Worm (Caenorhabditis elegans) whole organism, late embryonic: ENCODE measurements around the gene ssp-10.
"Not testable (repeated sequence)": the region's sequence is repeated elsewhere in the genome, so short reads cannot be mapped to it uniquely, and the experiment has no call there.

Experiments used
- T23F11.4 ChIP-seq: fragments of 200-800 bp; sonication (Bioruptor generic); optimal IDR thresholded peaks from 2 replicates; lab custom pipeline; 2018; ENCODE audit warnings: mild to moderate bottlenecking, missing genetic modification characterization, missing compliant biosample characterization
- Y22D7AL.16 ChIP-seq: sonication (generic microtip); optimal IDR thresholded peaks from 2 replicates; lab custom pipeline; 2016; ENCODE audit warnings: missing genetic modification characterization, missing compliant biosample characterization
- ahr-1 ChIP-seq: sonication (generic microtip); optimal IDR thresholded peaks from 2 replicates; lab custom pipeline; 2016; ENCODE audit warnings: missing genetic modification characterization, missing compliant biosample characterization
- ceh-18 ChIP-seq: sonication (generic microtip); optimal IDR thresholded peaks from 2 replicates; lab custom pipeline; 2016; ENCODE audit warnings: missing genetic modification characterization, missing compliant biosample characterization
- ceh-19 ChIP-seq: fragments of 200-800 bp; sonication (Bioruptor generic); optimal IDR thresholded peaks from 2 replicates; lab custom pipeline; 2018; ENCODE audit warnings: mild to moderate bottlenecking, missing genetic modification characterization, missing compliant biosample characterization
- ceh-2 ChIP-seq: sonication (generic microtip); optimal IDR thresholded peaks from 2 replicates; lab custom pipeline; 2016; ENCODE audit warnings: missing genotype, missing genetic modification characterization, missing compliant biosample characterization
- ceh-24 ChIP-seq: sonication (generic microtip); optimal IDR thresholded peaks from 2 replicates; lab custom pipeline; 2016; ENCODE audit warnings: mild to moderate bottlenecking, missing genetic modification characterization, missing compliant biosample characterization
- ceh-31 ChIP-seq: sonication (generic microtip); optimal IDR thresholded peaks from 2 replicates; lab custom pipeline; 2016; ENCODE audit warnings: missing genetic modification characterization, missing compliant biosample characterization
- ceh-34 ChIP-seq: sonication (generic microtip); optimal IDR thresholded peaks from 2 replicates; lab custom pipeline; 2016; ENCODE audit warnings: mild to moderate bottlenecking, missing genetic modification characterization, missing compliant biosample characterization
- ceh-45 ChIP-seq: fragments of 200-800 bp; sonication (Bioruptor generic); IDR thresholded peaks from 2 replicates; pipeline ENCODE4 v1.3.6; 2022; ENCODE audit warnings: missing genetic modification reagents, missing genetic modification characterization, missing compliant biosample characterization
- ceh-6 ChIP-seq: fragments of 200-800 bp; sonication (Bioruptor generic); optimal IDR thresholded peaks from 2 replicates; lab custom pipeline; 2018; ENCODE audit warnings: mild to moderate bottlenecking, missing genetic modification characterization, missing compliant biosample characterization
- dmd-4 ChIP-seq: sonication (generic microtip); optimal IDR thresholded peaks from 2 replicates; lab custom pipeline; 2016; ENCODE audit warnings: borderline replicate concordance, missing genetic modification characterization, missing compliant biosample characterization
- dve-1 ChIP-seq: sonication (generic microtip); optimal IDR thresholded peaks from 2 replicates; lab custom pipeline; 2017; ENCODE audit warnings: antibody characterized with exemption, mild to moderate bottlenecking, missing genetic modification characterization, missing compliant biosample characterization
- ets-4 ChIP-seq: sonication (generic microtip); optimal IDR thresholded peaks from 2 replicates; lab custom pipeline; 2016; ENCODE audit warnings: missing genetic modification characterization, missing compliant biosample characterization
- eyg-1 ChIP-seq: sonication (generic microtip); optimal IDR thresholded peaks from 2 replicates; lab custom pipeline; 2016; ENCODE audit warnings: missing genotype, missing genetic modification characterization, missing compliant biosample characterization
- fax-1 ChIP-seq: sonication (generic microtip); optimal IDR thresholded peaks from 2 replicates; lab custom pipeline; 2016; ENCODE audit warnings: missing genotype, missing genetic modification characterization, missing compliant biosample characterization
- fkh-6 ChIP-seq: sonication (generic microtip); optimal IDR thresholded peaks from 2 replicates; lab custom pipeline; 2016; ENCODE audit warnings: missing genetic modification characterization, missing compliant biosample characterization
- gmeb-2 ChIP-seq: sonication (generic microtip); optimal IDR thresholded peaks from 2 replicates; lab custom pipeline; 2016; ENCODE audit warnings: missing genetic modification characterization, inconsistent platforms, missing compliant biosample characterization
- hlh-30 ChIP-seq: sonication (generic microtip); optimal IDR thresholded peaks from 2 replicates; lab custom pipeline; 2017; ENCODE audit warnings: antibody characterized with exemption, missing genetic modification characterization, missing compliant biosample characterization; ENCODE audit not compliant: insufficient read depth
- hlh-8 ChIP-seq: sonication (generic microtip); optimal IDR thresholded peaks from 2 replicates; lab custom pipeline; 2016; ENCODE audit warnings: missing genotype, missing genetic modification characterization, missing compliant biosample characterization
- lin-11 ChIP-seq: fragments of 200-800 bp; sonication (Bioruptor generic); optimal IDR thresholded peaks from 2 replicates; lab custom pipeline; 2018; ENCODE audit warnings: mild to moderate bottlenecking, missing genetic modification characterization, missing compliant biosample characterization
- madf-2 ChIP-seq: sonication (generic microtip); optimal IDR thresholded peaks from 2 replicates; lab custom pipeline; 2017; ENCODE audit warnings: missing genetic modification characterization, missing compliant biosample characterization
- nfya-1 ChIP-seq: sonication (generic microtip); optimal IDR thresholded peaks from 2 replicates; lab custom pipeline; 2017; ENCODE audit warnings: missing genetic modification characterization, mild to moderate bottlenecking, missing compliant biosample characterization, antibody characterized with exemption, moderate library complexity
- nhr-232 ChIP-seq: sonication (generic microtip); optimal IDR thresholded peaks from 2 replicates; lab custom pipeline; 2016; ENCODE audit warnings: missing genetic modification characterization, missing compliant biosample characterization
- npax-4 ChIP-seq: sonication (generic microtip); optimal IDR thresholded peaks from 2 replicates; lab custom pipeline; 2016; ENCODE audit warnings: missing genetic modification characterization, missing compliant biosample characterization
- pax-1 ChIP-seq: fragments of 150-350 bp; optimal IDR thresholded peaks from 2 replicates; lab custom pipeline; 2014; ENCODE audit warnings: missing biosample characterization, missing genetic modification characterization
- pha-2 ChIP-seq: sonication (generic microtip); optimal IDR thresholded peaks from 2 replicates; lab custom pipeline; 2017; ENCODE audit warnings: mild to moderate bottlenecking, missing genetic modification characterization, missing compliant biosample characterization
- sdc-2 ChIP-seq: sonication (generic microtip); optimal IDR thresholded peaks from 2 replicates; lab custom pipeline; 2016; ENCODE audit warnings: missing genotype, missing genetic modification characterization, missing compliant biosample characterization
- sox-2 ChIP-seq: fragments of 200-800 bp; sonication (Bioruptor generic); IDR thresholded peaks from 2 replicates; pipeline ENCODE4 v1.3.6; 2022; ENCODE audit warnings: missing genetic modification reagents, missing genetic modification characterization, missing compliant biosample characterization
- sox-4 ChIP-seq: sonication (generic microtip); optimal IDR thresholded peaks from 2 replicates; lab custom pipeline; 2017; ENCODE audit warnings: mild to moderate bottlenecking, missing genetic modification characterization, inconsistent platforms, missing compliant biosample characterization
- ttx-3 ChIP-seq: sonication (generic microtip); optimal IDR thresholded peaks from 2 replicates; lab custom pipeline; 2016; ENCODE audit warnings: missing genetic modification reagents, missing genetic modification characterization, missing compliant biosample characterization
- unc-42 ChIP-seq: sonication (generic microtip); optimal IDR thresholded peaks from 2 replicates; lab custom pipeline; 2016; ENCODE audit warnings: missing genotype, missing genetic modification characterization, missing compliant biosample characterization
- unc-86 ChIP-seq: sonication (generic microtip); optimal IDR thresholded peaks from 2 replicates; lab custom pipeline; 2016; ENCODE audit warnings: missing genetic modification characterization, missing compliant biosample characterization

Gene ssp-10

ce11 chrIV:9850931-9851330 is at the start of gene ssp-10:
ssp-10 (minus strand) TSS chrIV:9851031.
- no peak for TF ChIP-seq ceh-2 (tag; lab: Kevin White, UChicago)
- no peak for TF ChIP-seq ceh-18 (tag; lab: Kevin White, UChicago)
- TF ChIP-seq fkh-6 (tag; lab: Kevin White, UChicago): no peak
- TF ChIP-seq T23F11.4 (GFP tag; lab: Kevin White, UChicago): no peak
- TF ChIP-seq unc-86: no peak
- TF ChIP-seq sdc-2: no peak
- no peak for TF ChIP-seq ceh-34
- no peak for TF ChIP-seq nfya-1
- no peak for TF ChIP-seq hlh-30 (tag; lab: Kevin White, UChicago)
- TF ChIP-seq sox-4 (tag; lab: Kevin White, UChicago): no peak
- TF ChIP-seq dve-1 (tag; lab: Kevin White, UChicago): no peak
- no peak for TF ChIP-seq ceh-19 (GFP tag; lab: Kevin White, UChicago)
- no peak for TF ChIP-seq ttx-3
- no peak for TF ChIP-seq nhr-232 (tag; lab: Kevin White, UChicago)
- TF ChIP-seq fax-1 (tag; lab: Kevin White, UChicago): no peak
- no peak for TF ChIP-seq ceh-31
- TF ChIP-seq Y22D7AL.16 (tag; lab: Kevin White, UChicago): no peak
- TF ChIP-seq ceh-24: no peak

ce11 chrIV:9899227-9899626 is 48.4 kb upstream of the ssp-10 start:
- no peak for TF ChIP-seq Y22D7AL.16 (tag; lab: Kevin White, UChicago)
- no peak for TF ChIP-seq ttx-3
- no peak for TF ChIP-seq eyg-1
- no peak for TF ChIP-seq fax-1 (tag; lab: Kevin White, UChicago)
- TF ChIP-seq hlh-8 (tag; lab: Kevin White, UChicago): no peak
- peak; percentile 95 for TF ChIP-seq unc-42 (tag; lab: Kevin White, UChicago)

- TF ChIP-seq eyg-1 (no peak), npax-4 (tag; lab: Kevin White, UChicago) (no peak), ceh-24 (no peak), lin-11 (tag; lab: Kevin White, UChicago) (no peak), ceh-6 (GFP tag; lab: Kevin White, UChicago) (no peak)
Measured at ce11 chrIV:9898712-9899111, 47.9 kb upstream of the ssp-10 start, which contains the start of gene tbc-3. tbc-3 (plus strand) TSS chrIV:9899012.

- TF ChIP-seq ceh-45 (no peak), ceh-2 (tag; lab: Kevin White, UChicago) (no peak), sox-2 (GFP tag; lab: Robert Waterston, UW) (no peak), nfya-1 (no peak), gmeb-2 (tag; lab: Kevin White, UChicago) (no peak), sox-4 (tag; lab: Kevin White, UChicago) (no peak), ahr-1 (no peak), pax-1 (tag; lab: Kevin White, UChicago) (no peak), ets-4 (tag; lab: Kevin White, UChicago) (no peak), Y22D7AL.16 (tag; lab: Kevin White, UChicago) (no peak), madf-2 (tag; lab: Kevin White, UChicago) (no peak), dmd-4 (tag; lab: Kevin White, UChicago) (no peak)
Measured at ce11 chrIV:9895088-9895487, 44.3 kb upstream of the ssp-10 start, which contains the start of gene ssp-32. ssp-32 (plus strand) TSS chrIV:9895388.

ce11 chrIV:9894331-9894730 is 43.5 kb upstream of the ssp-10 start, which contains the start of gene msp-77:
msp-77 (plus strand) TSS chrIV:9894631.
- not testable (repeated sequence) for TF ChIP-seq lin-11 (tag; lab: Kevin White, UChicago); eyg-1; pha-2 (tag; lab: Kevin White, UChicago)
